Fruit fly (Drosophila melanogaster) whole organism, embryonic: Measurements from ENCODE around the gene nudC.

Source experiments
- Atf3 ChIP-seq: fragments of 200-800 bp; sonication (Bioruptor generic); optimal IDR thresholded peaks from 3 replicates; lab custom pipeline; 2016; ENCODE audit warnings: missing biosample characterization, missing genetic modification characterization
- Bgb ChIP-seq: fragments of 200-800 bp; sonication (Bioruptor generic); IDR thresholded peaks from 2 replicates; pipeline ENCODE4 v1.3.6; 2022; ENCODE audit warnings: missing biosample characterization, missing genetic modification characterization; ENCODE audit not compliant: partially characterized antibody
- CG12659 ChIP-seq: fragments of 200-800 bp; sonication (Bioruptor generic); optimal IDR thresholded peaks from 3 replicates; lab custom pipeline; 2017; ENCODE audit warnings: mild to moderate bottlenecking, missing biosample characterization, missing genetic modification reagents, missing genetic modification characterization
- CG12769 ChIP-seq: fragments of 200-800 bp; sonication (Bioruptor generic); optimal IDR thresholded peaks from 2 replicates; lab custom pipeline; 2019; ENCODE audit warnings: missing biosample characterization, mild to moderate bottlenecking, missing genetic modification characterization, moderate library complexity
- CG13894 ChIP-seq: fragments of 200-800 bp; sonication (Bioruptor generic); optimal IDR thresholded peaks from 3 replicates; lab custom pipeline; 2018; ENCODE audit warnings: missing biosample characterization, mild to moderate bottlenecking, missing genetic modification characterization, moderate library complexity
- CG18599 ChIP-seq: fragments of 200-800 bp; sonication (Bioruptor generic); optimal IDR thresholded peaks from 3 replicates; lab custom pipeline; 2017; ENCODE audit warnings: missing biosample characterization, missing genetic modification characterization, mild to moderate bottlenecking, moderate library complexity, missing genetic modification reagents
- CG31365 ChIP-seq: fragments of 200-800 bp; sonication (Bioruptor generic); optimal IDR thresholded peaks from 2 replicates; lab custom pipeline; 2018; ENCODE audit warnings: missing biosample characterization, mild to moderate bottlenecking, missing genetic modification characterization
- CG34422 ChIP-seq: fragments of 200-800 bp; sonication (Bioruptor generic); IDR thresholded peaks from 3 replicates; pipeline ENCODE4 v1.3.6; 2022; ENCODE audit warnings: missing biosample characterization, missing genetic modification characterization
- CG3838 ChIP-seq: fragments of 200-800 bp; sonication (Bioruptor generic); optimal IDR thresholded peaks from 3 replicates; lab custom pipeline; 2016; ENCODE audit warnings: missing biosample characterization, missing genetic modification characterization
- CG6765 ChIP-seq: fragments of 200-800 bp; sonication (Bioruptor generic); optimal IDR thresholded peaks from 3 replicates; lab custom pipeline; 2017; ENCODE audit warnings: missing biosample characterization, mild to moderate bottlenecking, missing genetic modification characterization
- CG8290 ChIP-seq, 3 experiments: fragments of 200-800 bp; sonication (Bioruptor generic); optimal IDR thresholded peaks; 2 replicates each; lab custom pipeline; 2016 to 2019; ENCODE audit warnings: missing biosample characterization in 3 of 3, missing genetic modification characterization in 3 of 3, mild to moderate bottlenecking in 2 of 3, moderate library complexity in 1 of 3
- CG8388 ChIP-seq: fragments of 200-800 bp; sonication (Bioruptor generic); optimal IDR thresholded peaks from 2 replicates; lab custom pipeline; 2019; ENCODE audit warnings: missing biosample characterization, mild to moderate bottlenecking, missing genetic modification characterization, moderate library complexity
- CG9797 ChIP-seq: fragments of 200-800 bp; sonication (Bioruptor generic); optimal IDR thresholded peaks from 3 replicates; lab custom pipeline; 2018; ENCODE audit warnings: missing biosample characterization, mild to moderate bottlenecking, missing genetic modification characterization
- Dip2 ChIP-seq: fragments of 200-800 bp; sonication (Bioruptor generic); IDR thresholded peaks from 2 replicates; pipeline ENCODE4 v1.3.6; 2022; ENCODE audit warnings: missing biosample characterization, missing genetic modification characterization
- Dp ChIP-seq: fragments of 200-800 bp; sonication (Bioruptor generic); optimal IDR thresholded peaks from 2 replicates; lab custom pipeline; 2018; ENCODE audit warnings: missing biosample characterization, mild to moderate bottlenecking, missing genetic modification characterization, moderate library complexity
- Eip74EF ChIP-seq, 2 experiments: fragments of 200-800 bp in 1 of 2; fragments of >200 bp in 1 of 2; sonication (Bioruptor generic) in 1 of 2; optimal IDR thresholded peaks; 2 replicates each; lab custom pipeline; 2017 to 2019; ENCODE audit warnings: missing biosample characterization in 2 of 2, missing genetic modification characterization in 2 of 2, mild to moderate bottlenecking in 1 of 2, moderate library complexity in 1 of 2
- GATAe ChIP-seq: fragments of 200-800 bp; sonication (Bioruptor generic); conservative IDR thresholded peaks from 2 replicates; pipeline ENCODE4 v1.3.6; 2022; ENCODE audit warnings: missing biosample characterization, missing genetic modification characterization
- HmgZ ChIP-seq: fragments of 200-800 bp; sonication (Bioruptor generic); optimal IDR thresholded peaks from 2 replicates; lab custom pipeline; 2018; ENCODE audit warnings: missing biosample characterization, mild to moderate bottlenecking, missing genetic modification characterization
- Hmx ChIP-seq: fragments of 200-800 bp; sonication (Bioruptor generic); optimal IDR thresholded peaks from 2 replicates; lab custom pipeline; 2016; ENCODE audit warnings: missing biosample characterization, missing genetic modification characterization
- Lhr ChIP-seq: fragments of 200-800 bp; sonication (Bioruptor generic); optimal IDR thresholded peaks from 3 replicates; lab custom pipeline; 2017; ENCODE audit warnings: mild to moderate bottlenecking, missing biosample characterization, missing genetic modification reagents, missing genetic modification characterization
- Max ChIP-seq: fragments of 200-800 bp; sonication (Bioruptor generic); optimal IDR thresholded peaks from 2 replicates; lab custom pipeline; 2016; ENCODE audit warnings: missing biosample characterization, mild to moderate bottlenecking, missing genetic modification characterization
- Pdp1 ChIP-seq, 2 experiments: fragments of 200-800 bp; sonication (Bioruptor generic); optimal IDR thresholded peaks; 3 replicates each; lab custom pipeline; 2016; ENCODE audit warnings: missing biosample characterization in 2 of 2, missing genetic modification characterization in 2 of 2, mild to moderate bottlenecking in 1 of 2, moderate library complexity in 1 of 2
- Rfx ChIP-seq: fragments of 200-800 bp; sonication (Bioruptor generic); IDR thresholded peaks from 2 replicates; pipeline ENCODE4 v1.3.6; 2022; ENCODE audit warnings: missing biosample characterization, missing genetic modification characterization
- Stat92E ChIP-seq, 3 experiments: fragments of >200 bp in 2 of 3; fragments of 200-800 bp in 1 of 3; sonication (Bioruptor generic) in 1 of 3; optimal IDR thresholded peaks; 2 replicates each; lab custom pipeline; 2017 to 2019; ENCODE audit warnings: missing biosample characterization in 3 of 3, missing genetic modification characterization in 3 of 3, mild to moderate bottlenecking in 1 of 3, moderate library complexity in 1 of 3
- Trl ChIP-seq, 3 experiments: fragments of >200 bp in 2 of 3; fragments of 200-800 bp in 1 of 3; sonication (Bioruptor generic) in 1 of 3; optimal IDR thresholded peaks; 2 replicates in 1 of 3; 3 replicates in 2 of 3; lab custom pipeline; 2016 to 2017; ENCODE audit warnings: missing biosample characterization in 1 of 3, missing genetic modification characterization in 1 of 3
- amos ChIP-seq: fragments of 200-800 bp; sonication (Bioruptor generic); IDR thresholded peaks from 2 replicates; pipeline ENCODE4 v1.3.6; 2022; ENCODE audit warnings: missing biosample characterization, missing genetic modification characterization; ENCODE audit not compliant: partially characterized antibody
- ase ChIP-seq: fragments of 200-800 bp; sonication (Bioruptor generic); IDR thresholded peaks from 3 replicates; pipeline ENCODE4 v1.3.6; 2022; ENCODE audit warnings: missing biosample characterization, missing genetic modification characterization
- chinmo ChIP-seq: fragments of 200-800 bp; sonication (Bioruptor generic); IDR thresholded peaks from 4 replicates; pipeline ENCODE4 v1.3.6; 2022; ENCODE audit warnings: missing biosample characterization, missing genetic modification characterization; ENCODE audit not compliant: partially characterized antibody
- ci ChIP-seq: fragments of 200-800 bp; sonication (Bioruptor generic); IDR thresholded peaks from 3 replicates; pipeline ENCODE4 v1.3.6; 2022; ENCODE audit warnings: missing biosample characterization, missing genetic modification characterization
- corto ChIP-seq: fragments of 200-800 bp; sonication (Bioruptor generic); optimal IDR thresholded peaks from 2 replicates; lab custom pipeline; 2016; ENCODE audit warnings: missing biosample characterization, mild to moderate bottlenecking, missing genetic modification characterization, moderate library complexity
- grau ChIP-seq: fragments of 200-800 bp; optimal IDR thresholded peaks from 3 replicates; lab custom pipeline; 2019; ENCODE audit warnings: missing biosample characterization, mild to moderate bottlenecking, missing genetic modification characterization, moderate library complexity
- gsb ChIP-seq: fragments of 200-800 bp; sonication (Bioruptor generic); IDR thresholded peaks from 2 replicates; pipeline ENCODE4 v1.3.6; 2022; ENCODE audit warnings: missing biosample characterization, missing genetic modification characterization
- ind ChIP-seq: fragments of 200-800 bp; sonication (Bioruptor generic); optimal IDR thresholded peaks from 3 replicates; lab custom pipeline; 2016; ENCODE audit warnings: missing biosample characterization, missing genetic modification characterization
- maf-S ChIP-seq: fragments of 200-800 bp; sonication (Bioruptor generic); optimal IDR thresholded peaks from 2 replicates; lab custom pipeline; 2016; ENCODE audit warnings: missing biosample characterization, missing genetic modification characterization
- mirr ChIP-seq: fragments of 200-800 bp; sonication (Bioruptor generic); optimal IDR thresholded peaks from 3 replicates; lab custom pipeline; 2018; ENCODE audit warnings: missing biosample characterization, mild to moderate bottlenecking, missing genetic modification characterization
- mld ChIP-seq: fragments of 200-800 bp; sonication (Bioruptor generic); IDR thresholded peaks from 3 replicates; pipeline ENCODE4 v1.3.6; 2022; ENCODE audit warnings: missing biosample characterization, missing genetic modification characterization; ENCODE audit not compliant: partially characterized antibody
- prd ChIP-seq, 3 experiments: fragments of >200 bp in 2 of 3; fragments of 200-800 bp in 1 of 3; sonication (Bioruptor generic) in 1 of 3; optimal IDR thresholded peaks in 2 of 3; IDR thresholded peaks in 1 of 3; 2 replicates in 2 of 3; 3 replicates in 1 of 3; pipeline versions ENCODE4 v1.3.6 to Lab custom; 2017 to 2022; ENCODE audit warnings: missing biosample characterization in 1 of 3, missing genetic modification characterization in 1 of 3
- scrt ChIP-seq: fragments of 200-800 bp; sonication (Bioruptor generic); optimal IDR thresholded peaks from 2 replicates; lab custom pipeline; 2018; ENCODE audit warnings: missing biosample characterization, mild to moderate bottlenecking, missing genetic modification characterization, moderate library complexity
- sd ChIP-seq: fragments of 200-800 bp; sonication (Bioruptor generic); optimal IDR thresholded peaks from 3 replicates; lab custom pipeline; 2018; ENCODE audit warnings: missing biosample characterization, mild to moderate bottlenecking, missing genetic modification characterization, moderate library complexity
- sens ChIP-seq: fragments of 200-800 bp; sonication (Bioruptor generic); peaks from one replicate; lab custom pipeline; 2016; ENCODE audit warnings: missing biosample characterization, missing genetic modification characterization
- shn ChIP-seq: fragments of 200-800 bp; sonication (Bioruptor generic); optimal IDR thresholded peaks from 3 replicates; lab custom pipeline; 2016; ENCODE audit warnings: missing biosample characterization, missing genetic modification characterization
- sug ChIP-seq: fragments of 200-800 bp; optimal IDR thresholded peaks from 2 replicates; lab custom pipeline; 2019; ENCODE audit warnings: missing biosample characterization, mild to moderate bottlenecking, missing genetic modification characterization, moderate library complexity
- twi ChIP-seq: fragments of 200-800 bp; optimal IDR thresholded peaks from 2 replicates; lab custom pipeline; 2019; ENCODE audit warnings: missing biosample characterization, mild to moderate bottlenecking, missing genetic modification characterization, moderate library complexity
- unpg ChIP-seq: fragments of 200-800 bp; sonication (Bioruptor generic); optimal IDR thresholded peaks from 3 replicates; lab custom pipeline; 2018; ENCODE audit warnings: missing biosample characterization, mild to moderate bottlenecking, missing genetic modification characterization, moderate library complexity
- zf30C ChIP-seq: fragments of 200-800 bp; sonication (Bioruptor generic); optimal IDR thresholded peaks from 3 replicates; lab custom pipeline; 2018; ENCODE audit warnings: missing biosample characterization, mild to moderate bottlenecking, missing genetic modification characterization
- zfh1 ChIP-seq: fragments of 200-800 bp; sonication (Bioruptor generic); IDR thresholded peaks from 3 replicates; pipeline ENCODE4 v1.3.6; 2022; ENCODE audit warnings: missing biosample characterization, missing genetic modification characterization

nudC gene

DNA sequence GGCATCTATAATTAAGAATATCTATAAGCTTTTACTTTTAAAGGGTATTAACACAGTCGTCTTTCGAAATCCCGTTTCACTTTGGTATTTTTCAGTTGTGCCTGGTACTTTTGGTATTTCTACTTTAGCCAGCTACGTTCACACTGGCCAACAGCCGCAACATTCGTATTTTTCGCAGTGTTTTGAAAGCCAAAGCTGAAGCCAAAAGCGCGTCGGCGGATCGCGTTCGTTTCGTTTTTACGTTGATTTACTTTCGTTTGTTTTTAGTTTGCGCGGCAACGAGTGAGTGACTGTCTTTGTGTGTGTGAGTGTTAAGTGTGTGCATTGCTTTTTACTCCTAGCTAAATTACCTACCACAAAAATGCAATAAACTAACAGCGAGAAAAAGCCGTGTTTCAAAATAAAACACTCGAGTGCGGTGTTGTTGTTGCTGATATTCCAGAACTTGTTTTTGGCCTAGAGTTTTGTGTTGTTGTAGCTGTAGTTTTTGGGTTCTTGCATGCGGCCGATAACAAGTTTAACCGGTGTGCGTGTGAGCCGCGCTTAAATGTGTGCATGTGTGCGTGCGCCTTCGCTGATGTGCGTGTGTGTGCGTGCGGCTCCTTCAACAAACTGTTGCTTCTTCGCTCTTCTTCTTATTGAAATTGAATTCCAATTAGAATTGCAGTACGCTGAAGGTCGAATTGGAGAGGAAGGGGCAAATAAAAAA lies 60.5 kb downstream of the nudC start, which contains the start of gene Lmpt (continued):
- peak; percentile 75 for TF ChIP-seq Dp
- peak; percentile 43 for TF ChIP-seq scrt (GFP tag; lab: Kevin White, UChicago)
- peak in 1 of 2 experiments; percentile 45 for TF ChIP-seq Pdp1 (GFP tag; optimal IDR thresholded peaks at IDR 0.05; lab: Kevin White, UChicago)
- no peak for TF ChIP-seq shn
- TF ChIP-seq HmgZ: peak; percentile 40
- no peak for TF ChIP-seq Max (GFP tag; lab: Kevin White, UChicago)
- peak; percentile 7 for TF ChIP-seq CG8290 (GFP tag; optimal IDR thresholded peaks at IDR 0.05; lab: Kevin White, UChicago)
- peak in 1 of 2 experiments; percentile 49 for TF ChIP-seq CG8290 (tag; optimal IDR thresholded peaks at IDR 0.05; lab: Kevin White, UChicago)
- peak; percentile 31 for TF ChIP-seq zf30C (GFP tag; lab: Kevin White, UChicago)
- no peak for TF ChIP-seq CG6765 (GFP tag; lab: Kevin White, UChicago)
- TF ChIP-seq ase: no peak
- TF ChIP-seq zfh1 (GFP tag; lab: Robert Waterston, UW): no peak
- TF ChIP-seq CG13894: no peak
- TF ChIP-seq Lhr (GFP tag; lab: Kevin White, UChicago): peak; percentile 49
- TF ChIP-seq Rfx: peak; percentile 10; the same call in 1 of the 2 replicates
- TF ChIP-seq mirr: no peak
- peak; percentile 59 for TF ChIP-seq CG12659 (GFP tag; lab: Kevin White, UChicago)
- peak; percentile 84 for TF ChIP-seq CG9797 (GFP tag; lab: Kevin White, UChicago)
- no peak for TF ChIP-seq unpg (GFP tag; lab: Kevin White, UChicago)
- TF ChIP-seq sug (tag; lab: Kevin White, UChicago): peak; percentile 25
- TF ChIP-seq Bgb (GFP tag; lab: Robert Waterston, UW): peak; percentile 31; the same call in 1 of the 2 replicates
- TF ChIP-seq Trl (optimal IDR thresholded peaks at IDR 0.05; lab: Kevin White, UChicago): no peak
- TF ChIP-seq Trl (GFP tag; optimal IDR thresholded peaks at IDR 0.05; lab: Kevin White, UChicago): no peak
- TF ChIP-seq CG31365: peak; percentile 8
- TF ChIP-seq CG34422 (GFP tag; lab: Robert Waterston, UW): peak; percentile 61; the same call in 1 of the 3 replicates

DNA sequence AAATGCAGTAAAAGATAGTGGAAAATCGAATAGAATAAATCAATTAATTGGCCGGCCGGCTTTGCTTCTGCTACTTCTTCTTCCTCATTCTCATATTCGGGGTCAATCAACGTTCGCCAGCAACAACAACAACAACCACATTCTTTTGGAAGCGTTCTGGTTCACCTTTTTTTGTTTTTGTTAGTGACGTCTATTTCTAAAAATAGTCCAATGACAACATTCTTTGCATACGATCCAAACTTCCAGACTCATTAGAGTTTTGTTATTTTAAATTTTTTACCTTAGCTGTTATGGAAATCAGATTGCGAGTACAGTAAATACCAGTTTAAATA lies 61.0 kb downstream of the nudC start:
- TF ChIP-seq sd (peak; percentile 96), Dip2 (GFP tag; lab: Robert Waterston, UW) (no peak), twi (tag; lab: Kevin White, UChicago) (no peak), Hmx (no peak), mld (no peak), sens (GFP tag; lab: Kevin White, UChicago) (peak; percentile 22), CG3838 (GFP tag; lab: Kevin White, UChicago) (no peak), ci (GFP tag; lab: Robert Waterston, UW) (no peak)

DNA sequence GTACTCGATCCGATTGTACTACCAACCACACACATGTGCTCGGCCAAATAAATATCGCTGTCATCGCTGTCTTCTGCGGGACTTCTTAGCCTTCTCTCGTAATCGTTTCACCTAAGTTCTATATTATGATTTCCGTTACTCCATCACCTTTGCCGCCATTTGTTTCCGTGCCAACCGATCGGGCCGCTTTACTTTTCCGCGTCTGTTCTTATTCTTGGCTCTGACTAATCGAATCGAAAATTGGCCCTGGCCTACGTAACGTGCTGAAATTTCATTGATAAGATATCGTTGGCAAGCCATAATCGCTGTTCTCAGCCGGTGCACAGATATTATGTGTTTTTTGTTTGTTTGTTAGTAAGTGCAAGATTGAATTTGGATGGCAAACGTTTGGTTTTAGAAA lies 62.4 kb downstream of the nudC start:
- TF ChIP-seq Eip74EF (GFP tag; optimal IDR thresholded peaks at IDR 0.05; lab: Kevin White, UChicago) (peak in 1 of 2 experiments; percentile 48), Stat92E (GFP tag; optimal IDR thresholded peaks at IDR 0.05; lab: Kevin White, UChicago) (no peak), Atf3 (GFP tag; lab: Kevin White, UChicago) (no peak), grau (tag; lab: Kevin White, UChicago) (no peak), CG12769 (no peak), maf-S (GFP tag; lab: Kevin White, UChicago) (no peak), CG18599 (GFP tag; lab: Kevin White, UChicago) (peak; percentile 16), prd (optimal IDR thresholded peaks at IDR 0.05; lab: Kevin White, UChicago) (no peak), prd (GFP tag; IDR thresholded peaks at IDR 0.05; lab: Robert Waterston, UW) (no peak), chinmo (GFP tag; lab: Robert Waterston, UW) (0 out of 4 replicates have a peak, but pooled peaks have one; percentile 23), CG8388 (GFP tag; lab: Kevin White, UChicago) (no peak), corto (GFP tag; lab: Kevin White, UChicago) (no peak), GATAe (peak; percentile 35), ind (GFP tag; lab: Kevin White, UChicago) (no peak), amos (GFP tag; lab: Robert Waterston, UW) (no peak), gsb (GFP tag; lab: Robert Waterston, UW) (no peak), mld (no peak), mirr (peak; percentile 41)
